Worm (Caenorhabditis elegans): ENCODE data around the gene sulp-5.

- TF ChIP-seq ceh-82 (tag; optimal IDR thresholded peaks at IDR 0.05) (no peak), ZK546.5 (tag; optimal IDR thresholded peaks at IDR 0.05) (no peak), sma-3 (GFP tag; optimal IDR thresholded peaks at IDR 0.05) (no peak), zag-1 (tag; optimal IDR thresholded peaks at IDR 0.05) (no peak), mdl-1 (tag; optimal IDR thresholded peaks at IDR 0.05) (no peak), mab-5 (tag; optimal IDR thresholded peaks at IDR 0.05) (no peak), unc-62 (GFP tag; optimal IDR thresholded peaks at IDR 0.05) (no peak), nhr-11 (tag; optimal IDR thresholded peaks at IDR 0.05) (no peak), lin-39 (tag; optimal IDR thresholded peaks at IDR 0.05) (no peak), fos-1 (tag; optimal IDR thresholded peaks at IDR 0.05) (peak; percentile 44), F13H6.1 (tag; optimal IDR thresholded peaks at IDR 0.05) (no peak)
Measured at ce11 chrV:11896322-11896898, 16.6 kb downstream of the sulp-5 start.
